Worm (Caenorhabditis elegans): Measurements from ENCODE around the gene F59H6.15.

- TF ChIP-seq ama-1 (optimal IDR thresholded peaks at IDR 0.05) (no peak), ama-1 (GFP tag; optimal IDR thresholded peaks at IDR 0.05) (no peak), pha-4 (tag; optimal IDR thresholded peaks at IDR 0.05) (no peak), F22D6.2 (tag; optimal IDR thresholded peaks at IDR 0.05) (no peak), rcor-1 (GFP tag; IDR thresholded peaks at IDR 0.05) (no peak), aptf-3 (GFP tag; IDR thresholded peaks at IDR 0.05) (no peak), sptf-2 (GFP tag; optimal IDR thresholded peaks at IDR 0.05) (no peak), lin-26 (GFP tag; IDR thresholded peaks at IDR 0.05) (no peak)
These were observed 38.6 kb downstream of the F59H6.15 start, which contains the start of gene fbxb-35 for ce11 chrII:2051372-2051771.
